Worm (Caenorhabditis elegans) whole organism, L1 larva: ENCODE data around the gene K08H2.2.

Source experiments
- C16A3.4 ChIP-seq: fragments of 150-350 bp; optimal IDR thresholded peaks from 2 replicates; lab custom pipeline; 2014; ENCODE audit warnings: missing biosample characterization, missing genetic modification characterization
- Y116A8C.19 ChIP-seq: sonication (generic microtip); optimal IDR thresholded peaks from 2 replicates; lab custom pipeline; 2016; ENCODE audit warnings: missing compliant biosample characterization, missing genetic modification characterization, borderline replicate concordance
- ama-1 ChIP-seq: fragments of 150-350 bp; optimal IDR thresholded peaks from 2 replicates; lab custom pipeline; 2014
- blmp-1 ChIP-seq: fragments of 150-350 bp; optimal IDR thresholded peaks from 2 replicates; lab custom pipeline; 2014; ENCODE audit warnings: missing biosample characterization, missing genetic modification characterization
- ceh-63 ChIP-seq: fragments of 200-800 bp; sonication (Bioruptor generic); optimal IDR thresholded peaks from 2 replicates; lab custom pipeline; 2018; ENCODE audit warnings: mild to moderate bottlenecking, missing genetic modification characterization, missing compliant biosample characterization
- ceh-8 ChIP-seq: fragments of 200-800 bp; sonication (Bioruptor generic); optimal IDR thresholded peaks from 2 replicates; lab custom pipeline; 2018; ENCODE audit warnings: mild to moderate bottlenecking, missing genetic modification characterization, moderate library complexity, missing compliant biosample characterization
- ceh-82 ChIP-seq, 3 experiments: fragments of 150-350 bp in 1 of 3; sonication (generic microtip) in 2 of 3; optimal IDR thresholded peaks; 2 replicates each; lab custom pipeline; 2014 to 2017; ENCODE audit warnings: missing biosample characterization in 3 of 3, missing genetic modification characterization in 3 of 3
- dsc-1 ChIP-seq: sonication (generic microtip); optimal IDR thresholded peaks from 2 replicates; lab custom pipeline; 2016; ENCODE audit warnings: mild to moderate bottlenecking, missing genetic modification characterization, missing compliant biosample characterization
- efl-1 ChIP-seq, 4 experiments: fragments of 150-350 bp; optimal IDR thresholded peaks in 3 of 4; peaks in 1 of 4; 1 replicate in 1 of 4; 2 replicates in 3 of 4; lab custom pipeline; 2014; ENCODE audit warnings: missing biosample characterization in 2 of 4, missing genetic modification characterization in 2 of 4, missing genetic modification reagents in 2 of 4
- hpl-2 ChIP-seq: fragments of 150-350 bp; optimal IDR thresholded peaks from 2 replicates; lab custom pipeline; 2014; ENCODE audit warnings: missing biosample characterization, missing genetic modification reagents, missing genetic modification characterization
- irx-1 ChIP-seq: sonication (generic microtip); optimal IDR thresholded peaks from 2 replicates; lab custom pipeline; 2016; ENCODE audit warnings: missing genetic modification characterization, missing compliant biosample characterization
- lin-35 ChIP-seq, 2 experiments: fragments of 150-350 bp; optimal IDR thresholded peaks; 2 replicates each; lab custom pipeline; 2014; ENCODE audit warnings: missing biosample characterization in 2 of 2, missing genetic modification characterization in 2 of 2, missing genetic modification reagents in 2 of 2
- lir-3 ChIP-seq: sonication (generic microtip); optimal IDR thresholded peaks from 2 replicates; lab custom pipeline; 2016; ENCODE audit warnings: mild to moderate bottlenecking, missing genetic modification characterization, moderate library complexity, missing compliant biosample characterization; ENCODE audit not compliant: poor library complexity
- lsy-2 ChIP-seq, 2 experiments: fragments of 150-350 bp; optimal IDR thresholded peaks; 2 replicates each; lab custom pipeline; 2014; ENCODE audit warnings: missing biosample characterization in 2 of 2, missing genetic modification characterization in 2 of 2
- mdl-1 ChIP-seq, 2 experiments: fragments of 150-350 bp; optimal IDR thresholded peaks; 2 replicates each; lab custom pipeline; 2014 to 2017; ENCODE audit warnings: missing biosample characterization in 2 of 2, missing genetic modification characterization in 2 of 2, inconsistent platforms in 1 of 2
- mef-2 ChIP-seq: fragments of 150-350 bp; optimal IDR thresholded peaks from 2 replicates; lab custom pipeline; 2014; ENCODE audit warnings: missing biosample characterization, missing genetic modification characterization
- nhr-19 ChIP-seq: fragments of 200-800 bp; sonication (Bioruptor generic); conservative IDR thresholded peaks from 2 replicates; pipeline ENCODE4 v1.3.6; 2022; ENCODE audit warnings: missing genetic modification characterization, missing compliant biosample characterization
- nhr-20 ChIP-seq: sonication (generic microtip); optimal IDR thresholded peaks from 2 replicates; lab custom pipeline; 2016; ENCODE audit warnings: mild to moderate bottlenecking, missing genetic modification characterization, missing compliant biosample characterization
- nhr-47 ChIP-seq: sonication (generic microtip); optimal IDR thresholded peaks from 2 replicates; lab custom pipeline; 2016; ENCODE audit warnings: mild to moderate bottlenecking, missing genetic modification characterization, moderate library complexity, missing compliant biosample characterization
- nhr-84 ChIP-seq: sonication (generic microtip); optimal IDR thresholded peaks from 2 replicates; lab custom pipeline; 2017; ENCODE audit warnings: missing biosample characterization, missing genetic modification characterization
- nhr-85 ChIP-seq: sonication (generic microtip); peaks from one replicate; lab custom pipeline; 2016; ENCODE audit warnings: missing genetic modification characterization, inconsistent platforms, missing compliant biosample characterization
- nhr-90 ChIP-seq: sonication (generic microtip); optimal IDR thresholded peaks from 2 replicates; lab custom pipeline; 2016; ENCODE audit warnings: mild to moderate bottlenecking, missing genetic modification characterization, missing compliant biosample characterization; ENCODE audit not compliant: poor library complexity
- pag-3 ChIP-seq: sonication (generic microtip); optimal IDR thresholded peaks from 2 replicates; lab custom pipeline; 2017; ENCODE audit warnings: missing genetic modification characterization, mild to moderate bottlenecking, missing compliant biosample characterization, antibody characterized with exemption, borderline replicate concordance; ENCODE audit not compliant: insufficient read depth
- pqm-1 ChIP-seq: sonication (generic microtip); optimal IDR thresholded peaks from 3 replicates; lab custom pipeline; 2017; ENCODE audit warnings: missing biosample characterization, missing genetic modification characterization
- snpc-4 ChIP-seq: fragments of 150-350 bp; optimal IDR thresholded peaks from 2 replicates; lab custom pipeline; 2014; ENCODE audit warnings: missing biosample characterization, missing genetic modification characterization
- sptf-1 ChIP-seq: fragments of 150-350 bp; optimal IDR thresholded peaks from 2 replicates; lab custom pipeline; 2014; ENCODE audit warnings: missing biosample characterization, missing genetic modification characterization
- swsn-7 ChIP-seq: sonication (generic microtip); optimal IDR thresholded peaks from 2 replicates; lab custom pipeline; 2016; ENCODE audit warnings: missing genetic modification characterization, missing compliant biosample characterization
- tbx-2 ChIP-seq: sonication (generic microtip); optimal IDR thresholded peaks from 2 replicates; lab custom pipeline; 2016; ENCODE audit warnings: missing genetic modification characterization, missing compliant biosample characterization
- tlp-1 ChIP-seq: fragments of 150-350 bp; optimal IDR thresholded peaks from 2 replicates; lab custom pipeline; 2014; ENCODE audit warnings: missing biosample characterization, missing genetic modification characterization
- unc-130 ChIP-seq: fragments of 150-350 bp; optimal IDR thresholded peaks from 2 replicates; lab custom pipeline; 2017; ENCODE audit warnings: missing biosample characterization, missing genetic modification characterization, inconsistent platforms
- unc-30 ChIP-seq: sonication (generic microtip); optimal IDR thresholded peaks from 2 replicates; lab custom pipeline; 2017; ENCODE audit warnings: missing biosample characterization, missing genetic modification characterization
- unc-62 ChIP-seq: fragments of 150-350 bp; optimal IDR thresholded peaks from 2 replicates; lab custom pipeline; 2014; ENCODE audit warnings: missing biosample characterization, missing genetic modification reagents, missing genetic modification characterization
- unc-86 ChIP-seq: sonication (generic microtip); optimal IDR thresholded peaks from 2 replicates; lab custom pipeline; 2016; ENCODE audit warnings: missing genetic modification characterization, missing compliant biosample characterization
- zip-4 ChIP-seq: fragments of 200-800 bp; sonication (Bioruptor generic); optimal IDR thresholded peaks from 2 replicates; lab custom pipeline; 2018; ENCODE audit warnings: mild to moderate bottlenecking, missing genetic modification characterization, moderate library complexity, missing compliant biosample characterization
- ztf-11 ChIP-seq, 2 experiments: sonication (generic microtip); optimal IDR thresholded peaks; 2 replicates each; lab custom pipeline; 2016 to 2017; ENCODE audit warnings: missing genetic modification characterization in 2 of 2, missing biosample characterization in 1 of 2, missing compliant biosample characterization in 1 of 2
- ztf-4 ChIP-seq: fragments of 150-350 bp; optimal IDR thresholded peaks from 2 replicates; lab custom pipeline; 2014; ENCODE audit warnings: missing biosample characterization, missing genetic modification characterization

The K08H2.2 gene

ce11 chrX:13234879-13235278 is at the start of gene K08H2.2:
Gene K08H2.2, minus strand, starts transcription at chrX:13234979.
- TF ChIP-seq blmp-1: no peak
- TF ChIP-seq nhr-19 (GFP tag; lab: Robert Waterston, UW): no peak
- no peak for TF ChIP-seq unc-62 (GFP tag; lab: Kevin White, UChicago)
- no peak for TF ChIP-seq pqm-1 (tag; lab: Kevin White, UChicago)
- TF ChIP-seq nhr-84 (tag; lab: Kevin White, UChicago): no peak
- TF ChIP-seq ceh-63 (GFP tag; lab: Kevin White, UChicago): no peak
- TF ChIP-seq lin-35 (GFP tag; optimal IDR thresholded peaks at IDR 0.05; lab: Kevin White, UChicago): no peak
- TF ChIP-seq nhr-85 (tag; lab: Kevin White, UChicago): no peak
- no peak for TF ChIP-seq irx-1
- no peak for TF ChIP-seq snpc-4 (tag; lab: Kevin White, UChicago)
- TF ChIP-seq lsy-2 (tag; optimal IDR thresholded peaks at IDR 0.05; lab: Kevin White, UChicago): no peak
- no peak for TF ChIP-seq Y116A8C.19
- TF ChIP-seq unc-130: no peak
- TF ChIP-seq ceh-8 (GFP tag; lab: Kevin White, UChicago): no peak
- TF ChIP-seq ztf-11 (tag; optimal IDR thresholded peaks at IDR 0.05; lab: Kevin White, UChicago): no peak
- TF ChIP-seq unc-30 (tag; lab: Kevin White, UChicago): no peak
- no peak for TF ChIP-seq pag-3 (tag; lab: Kevin White, UChicago)
- no peak for TF ChIP-seq swsn-7 (tag; lab: Kevin White, UChicago)
- no peak for TF ChIP-seq C16A3.4 (tag; lab: Kevin White, UChicago)

DNA sequence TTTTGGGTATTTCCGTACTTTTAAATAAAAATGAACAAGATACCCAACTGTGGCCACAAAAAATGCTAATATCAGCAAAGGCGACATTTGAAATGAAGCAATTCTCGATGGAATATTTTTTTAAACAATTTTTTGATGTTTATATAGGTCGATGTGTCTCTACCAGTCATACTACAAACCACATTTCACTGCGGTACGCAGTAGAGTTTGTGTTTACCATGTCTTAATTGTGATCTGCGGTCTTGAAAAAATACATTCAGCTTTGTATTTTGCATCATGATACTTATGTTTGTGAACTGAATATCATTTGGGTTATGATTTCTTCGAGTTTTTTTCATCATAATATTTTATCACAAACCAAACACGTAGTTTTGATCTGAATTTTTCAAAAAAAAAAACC is 49.3 kb upstream of the K08H2.2 start, which contains the start of gene cyp-14A4:
Gene cyp-14A4, minus strand, starts transcription at position 107 of the 400 bp plus-strand sequence.
- TF ChIP-seq dsc-1 (tag; lab: Kevin White, UChicago): no peak
- no peak for TF ChIP-seq lir-3 (tag; lab: Kevin White, UChicago)
- TF ChIP-seq sptf-1 (tag; lab: Kevin White, UChicago): no peak
- TF ChIP-seq irx-1: no peak
- TF ChIP-seq zip-4 (GFP tag; lab: Kevin White, UChicago): no peak
- no peak for TF ChIP-seq unc-86 (tag; lab: Kevin White, UChicago)
- TF ChIP-seq mdl-1 (tag; optimal IDR thresholded peaks at IDR 0.05; lab: Kevin White, UChicago): no peak

- TF ChIP-seq hpl-2 (GFP tag; lab: Kevin White, UChicago): no peak
- TF ChIP-seq lin-35 (GFP tag; optimal IDR thresholded peaks at IDR 0.05; lab: Kevin White, UChicago): peak in 1 of 2 experiments; percentile 13
- TF ChIP-seq nhr-47 (tag; lab: Kevin White, UChicago): no peak
- TF ChIP-seq ceh-82 (tag; optimal IDR thresholded peaks at IDR 0.05; lab: Kevin White, UChicago): peak in 1 of 3 experiments; percentile 2
- peak; percentile 13 for TF ChIP-seq nhr-20 (tag; lab: Kevin White, UChicago)
- peak; percentile 12 for TF ChIP-seq nhr-90 (tag; lab: Kevin White, UChicago)
These were observed 48.7 kb upstream of the K08H2.2 start for ce11 chrX:13283462-13283861.

ce11 chrX:13278876-13279275 is 44.1 kb upstream of the K08H2.2 start, which contains the start of gene phf-33:
Gene phf-33, minus strand, starts transcription at chrX:13278976.
- TF ChIP-seq ama-1 (no peak), ztf-4 (no peak)

- TF ChIP-seq pag-3 (tag; lab: Kevin White, UChicago) (no peak), tlp-1 (tag; lab: Kevin White, UChicago) (no peak), efl-1 (optimal IDR thresholded peaks at IDR 0.05; lab: Kevin White, UChicago) (no peak), efl-1 (GFP tag; optimal IDR thresholded peaks at IDR 0.05 in 1 of 2; lab: Kevin White, UChicago) (no peak), tbx-2 (no peak), ama-1 (no peak), unc-30 (tag; lab: Kevin White, UChicago) (no peak), mef-2 (tag; lab: Kevin White, UChicago) (no peak)
These were observed 39.3 kb upstream of the K08H2.2 start, which contains the start of gene cyp-14A3 for ce11 chrX:13274102-13274501. Gene cyp-14A3, minus strand, starts transcription at chrX:13274202.
